Worm (Caenorhabditis elegans) whole organism, young adult: Measurements from ENCODE around the gene nkcc-1.

Experiments used
- B0336.3 ChIP-seq: fragments of 200-800 bp; sonication (Bioruptor generic); IDR thresholded peaks from 2 replicates; pipeline ENCODE4 v1.3.6; 2022; ENCODE audit warnings: missing genetic modification characterization, missing compliant biosample characterization
- C17E4.6 ChIP-seq: fragments of 200-800 bp; sonication (Bioruptor generic); IDR thresholded peaks from 2 replicates; pipeline ENCODE4 v1.3.6; 2022; ENCODE audit warnings: missing genetic modification reagents, missing genetic modification characterization, missing compliant biosample characterization
- F10E7.11 ChIP-seq: sonication (generic microtip); optimal IDR thresholded peaks from 2 replicates; lab custom pipeline; 2017; ENCODE audit warnings: mild to moderate bottlenecking, missing genetic modification characterization, moderate library complexity, missing compliant biosample characterization
- F33H1.4 ChIP-seq: fragments of 200-800 bp; sonication (Bioruptor generic); IDR thresholded peaks from 2 replicates; pipeline ENCODE4 v1.3.6; 2022; ENCODE audit warnings: missing genetic modification reagents, missing genetic modification characterization, missing compliant biosample characterization
- F52B5.7 ChIP-seq: sonication (generic microtip); optimal IDR thresholded peaks from 2 replicates; lab custom pipeline; 2016; ENCODE audit warnings: mild to moderate bottlenecking, missing genetic modification characterization, missing compliant biosample characterization
- F57A8.1 ChIP-seq: fragments of 200-800 bp; sonication (Bioruptor generic); optimal IDR thresholded peaks from 2 replicates; lab custom pipeline; 2018; ENCODE audit warnings: mild to moderate bottlenecking, missing genetic modification characterization, moderate library complexity, missing compliant biosample characterization
- K12H6.12 ChIP-seq: fragments of 200-800 bp; sonication (Bioruptor generic); optimal IDR thresholded peaks from 2 replicates; lab custom pipeline; 2018; ENCODE audit warnings: mild to moderate bottlenecking, missing genetic modification characterization, missing compliant biosample characterization
- T07F8.4 ChIP-seq: sonication (generic microtip); optimal IDR thresholded peaks from 2 replicates; lab custom pipeline; 2016; ENCODE audit warnings: mild to moderate bottlenecking, missing genetic modification characterization, moderate library complexity, missing compliant biosample characterization
- Y67H2A.10 ChIP-seq: fragments of 200-800 bp; sonication (Bioruptor generic); conservative IDR thresholded peaks from 2 replicates; pipeline ENCODE4 v1.3.6; 2022; ENCODE audit warnings: missing genetic modification reagents, missing genetic modification characterization, missing compliant biosample characterization
- Y79H2A.3 ChIP-seq: fragments of 200-800 bp; sonication (Bioruptor generic); conservative IDR thresholded peaks from 2 replicates; pipeline ENCODE4 v1.3.6; 2022; ENCODE audit warnings: missing genetic modification reagents, missing genetic modification characterization, missing compliant biosample characterization
- Y95B8A.8 ChIP-seq: fragments of 200-800 bp; sonication (Bioruptor generic); IDR thresholded peaks from 2 replicates; pipeline ENCODE4 v1.3.6; 2022; ENCODE audit warnings: missing genetic modification reagents, missing genetic modification characterization, missing compliant biosample characterization
- ZK185.1 ChIP-seq: sonication (generic microtip); optimal IDR thresholded peaks from 2 replicates; lab custom pipeline; 2016; ENCODE audit warnings: mild to moderate bottlenecking, missing genetic modification characterization, missing compliant biosample characterization; ENCODE audit not compliant: poor library complexity, severe bottlenecking
- akir-1 ChIP-seq: fragments of 200-800 bp; sonication (Bioruptor generic); optimal IDR thresholded peaks from 2 replicates; lab custom pipeline; 2018; ENCODE audit warnings: mild to moderate bottlenecking, missing genetic modification characterization, moderate library complexity, missing compliant biosample characterization
- ama-1 ChIP-seq, 3 experiments: fragments of 150-350 bp in 1 of 3; sonication (generic microtip) in 2 of 3; optimal IDR thresholded peaks; 2 replicates each; lab custom pipeline; 2014 to 2018; ENCODE audit warnings: missing biosample characterization in 2 of 3, missing genetic modification characterization in 2 of 3, missing genetic modification reagents in 2 of 3
- aptf-2 ChIP-seq: fragments of 200-800 bp; sonication (Bioruptor generic); conservative IDR thresholded peaks from 2 replicates; pipeline ENCODE4 v1.3.6; 2022; ENCODE audit warnings: missing genetic modification reagents, missing genetic modification characterization, missing compliant biosample characterization
- atf-7 ChIP-seq: sonication (generic microtip); optimal IDR thresholded peaks from 2 replicates; lab custom pipeline; 2017; ENCODE audit warnings: mild to moderate bottlenecking, missing genetic modification characterization, missing compliant biosample characterization
- attf-6 ChIP-seq: fragments of 200-800 bp; sonication (Bioruptor generic); IDR thresholded peaks from 2 replicates; pipeline ENCODE4 v1.3.6; 2022; ENCODE audit warnings: missing genetic modification reagents, missing genetic modification characterization, missing compliant biosample characterization
- bed-1 ChIP-seq: fragments of 200-800 bp; sonication (Bioruptor generic); IDR thresholded peaks from 2 replicates; pipeline ENCODE4 v1.3.6; 2022; ENCODE audit warnings: missing genetic modification reagents, missing genetic modification characterization, missing compliant biosample characterization
- bed-2 ChIP-seq: fragments of 200-800 bp; sonication (Bioruptor generic); IDR thresholded peaks from 2 replicates; pipeline ENCODE4 v1.3.6; 2022; ENCODE audit warnings: missing genetic modification reagents, missing genetic modification characterization, missing compliant biosample characterization
- ccch-3 ChIP-seq: fragments of 200-800 bp; sonication (Bioruptor generic); optimal IDR thresholded peaks from 2 replicates; lab custom pipeline; 2018; ENCODE audit warnings: mild to moderate bottlenecking, missing genetic modification characterization, missing compliant biosample characterization
- cebp-1 ChIP-seq, 2 experiments: fragments of 200-800 bp in 1 of 2; sonication (Bioruptor generic) in 1 of 2; sonication (generic microtip) in 1 of 2; IDR thresholded peaks in 1 of 2; optimal IDR thresholded peaks in 1 of 2; 2 replicates each; pipeline versions ENCODE4 v1.3.6 to Lab custom; 2017 to 2022; ENCODE audit warnings: missing compliant biosample characterization in 2 of 2, missing genetic modification characterization in 2 of 2, mild to moderate bottlenecking in 1 of 2, missing genetic modification reagents in 1 of 2, moderate library complexity in 1 of 2
- ceh-100 ChIP-seq: fragments of 200-800 bp; sonication (Bioruptor generic); IDR thresholded peaks from 2 replicates; pipeline ENCODE4 v1.3.6; 2022; ENCODE audit warnings: missing genetic modification reagents, missing genetic modification characterization, missing compliant biosample characterization
- ceh-27 ChIP-seq: fragments of 200-800 bp; sonication (Bioruptor generic); optimal IDR thresholded peaks from 2 replicates; lab custom pipeline; 2018; ENCODE audit warnings: mild to moderate bottlenecking, missing genetic modification characterization, moderate library complexity, missing compliant biosample characterization
- ceh-40 ChIP-seq: fragments of 200-800 bp; sonication (Bioruptor generic); IDR thresholded peaks from 2 replicates; pipeline ENCODE4 v1.3.6; 2022; ENCODE audit warnings: missing genetic modification characterization, missing compliant biosample characterization
- ceh-58 ChIP-seq: fragments of 200-800 bp; sonication (Bioruptor generic); IDR thresholded peaks from 2 replicates; pipeline ENCODE4 v1.3.6; 2022; ENCODE audit warnings: missing genetic modification characterization, missing compliant biosample characterization
- efl-1 ChIP-seq: fragments of 150-350 bp; optimal IDR thresholded peaks from 2 replicates; lab custom pipeline; 2014; ENCODE audit warnings: missing biosample characterization, missing genetic modification reagents, missing genetic modification characterization
- ekl-4 ChIP-seq: fragments of 200-800 bp; sonication (Bioruptor generic); IDR thresholded peaks from 2 replicates; pipeline ENCODE4 v1.3.6; 2022; ENCODE audit warnings: missing genetic modification reagents, missing genetic modification characterization, missing compliant biosample characterization
- him-1 ChIP-seq: sonication (generic microtip); optimal IDR thresholded peaks from 2 replicates; lab custom pipeline; 2016; ENCODE audit warnings: missing genotype, missing genetic modification reagents, missing genetic modification characterization, missing compliant biosample characterization
- hlh-12 ChIP-seq: sonication (generic microtip); optimal IDR thresholded peaks from 2 replicates; lab custom pipeline; 2016; ENCODE audit warnings: missing genetic modification characterization, missing compliant biosample characterization
- hlh-26 ChIP-seq: fragments of 200-800 bp; sonication (Bioruptor generic); conservative IDR thresholded peaks from 2 replicates; pipeline ENCODE4 v1.3.6; 2022; ENCODE audit warnings: missing genetic modification reagents, missing genetic modification characterization, missing compliant biosample characterization
- hmg-1.2 ChIP-seq: fragments of 200-800 bp; sonication (Bioruptor generic); IDR thresholded peaks from 2 replicates; pipeline ENCODE4 v1.3.6; 2022; ENCODE audit warnings: missing genetic modification reagents, missing genetic modification characterization, missing compliant biosample characterization
- lin-26 ChIP-seq: fragments of 200-800 bp; sonication (Bioruptor generic); IDR thresholded peaks from 2 replicates; pipeline ENCODE4 v1.3.6; 2022; ENCODE audit warnings: missing genetic modification reagents, missing genetic modification characterization, missing compliant biosample characterization
- lin-54 ChIP-seq: fragments of 200-800 bp; sonication (Bioruptor generic); optimal IDR thresholded peaks from 2 replicates; lab custom pipeline; 2018; ENCODE audit warnings: mild to moderate bottlenecking, missing genetic modification characterization, missing compliant biosample characterization
- madf-6 ChIP-seq: fragments of 200-800 bp; sonication (Bioruptor generic); IDR thresholded peaks from 2 replicates; pipeline ENCODE4 v1.3.6; 2022; ENCODE audit warnings: missing genetic modification reagents, missing genetic modification characterization, missing compliant biosample characterization
- mxl-1 ChIP-seq: sonication (generic microtip); optimal IDR thresholded peaks from 2 replicates; lab custom pipeline; 2016; ENCODE audit warnings: missing genetic modification characterization, missing compliant biosample characterization
- nfya-1 ChIP-seq: sonication (generic microtip); optimal IDR thresholded peaks from 2 replicates; lab custom pipeline; 2017; ENCODE audit warnings: antibody characterized with exemption, missing compliant biosample characterization, missing genetic modification characterization, borderline replicate concordance; ENCODE audit not compliant: insufficient read depth
- nhr-120 ChIP-seq: fragments of 200-800 bp; sonication (Bioruptor generic); IDR thresholded peaks from 2 replicates; pipeline ENCODE4 v1.3.6; 2022; ENCODE audit warnings: missing genetic modification characterization, missing compliant biosample characterization
- nhr-179 ChIP-seq: sonication (generic microtip); optimal IDR thresholded peaks from 2 replicates; lab custom pipeline; 2016; ENCODE audit warnings: mild to moderate bottlenecking, missing genetic modification characterization, missing compliant biosample characterization
- nhr-27 ChIP-seq: fragments of 200-800 bp; sonication (Bioruptor generic); optimal IDR thresholded peaks from 2 replicates; lab custom pipeline; 2018; ENCODE audit warnings: mild to moderate bottlenecking, missing genetic modification characterization, moderate library complexity, missing compliant biosample characterization
- nhr-80 ChIP-seq: sonication (generic microtip); optimal IDR thresholded peaks from 2 replicates; lab custom pipeline; 2016; ENCODE audit warnings: missing genetic modification characterization, missing compliant biosample characterization
- rec-8 ChIP-seq, 2 experiments: sonication (generic microtip); optimal IDR thresholded peaks; 2 replicates each; lab custom pipeline; 2016; ENCODE audit warnings: mild to moderate bottlenecking in 2 of 2, missing genetic modification characterization in 2 of 2, missing genetic modification reagents in 2 of 2, missing genotype in 2 of 2, missing biosample characterization in 1 of 2, missing compliant biosample characterization in 1 of 2, moderate library complexity in 1 of 2
- snpc-4 ChIP-seq, 5 experiments: fragments of 150-350 bp in 1 of 5; sonication (generic microtip) in 4 of 5; optimal IDR thresholded peaks; 2 replicates each; lab custom pipeline; 2014 to 2018; ENCODE audit warnings: missing genetic modification characterization in 5 of 5, missing biosample characterization in 3 of 5, antibody characterized with exemption in 2 of 5, mild to moderate bottlenecking in 2 of 5, missing compliant biosample characterization in 2 of 5, missing genotype in 2 of 5, moderate library complexity in 2 of 5, missing genetic modification reagents in 1 of 5
- tbp1 ChIP-seq: fragments of 200-800 bp; sonication (Bioruptor generic); optimal IDR thresholded peaks from 2 replicates; lab custom pipeline; 2018; ENCODE audit warnings: mild to moderate bottlenecking, missing genetic modification characterization, missing compliant biosample characterization
- unc-62 ChIP-seq: fragments of 150-350 bp; optimal IDR thresholded peaks from 2 replicates; lab custom pipeline; 2014; ENCODE audit warnings: missing biosample characterization, missing genetic modification reagents, missing genetic modification characterization
- xnd-1 ChIP-seq: sonication (generic microtip); optimal IDR thresholded peaks from 2 replicates; lab custom pipeline; 2016; ENCODE audit warnings: missing genotype, missing genetic modification reagents, missing genetic modification characterization, missing compliant biosample characterization
- zim-3 ChIP-seq: sonication (generic microtip); optimal IDR thresholded peaks from 2 replicates; lab custom pipeline; 2017; ENCODE audit warnings: mild to moderate bottlenecking, missing genetic modification characterization, moderate library complexity, missing compliant biosample characterization
- ztf-26 ChIP-seq: sonication (generic microtip); optimal IDR thresholded peaks from 2 replicates; lab custom pipeline; 2017; ENCODE audit warnings: missing genetic modification characterization, missing compliant biosample characterization
- ztf-28 ChIP-seq: fragments of 200-800 bp; sonication (Bioruptor generic); IDR thresholded peaks from 2 replicates; pipeline ENCODE4 v1.3.6; 2022; ENCODE audit warnings: missing genetic modification reagents, missing genetic modification characterization, missing compliant biosample characterization

nkcc-1 gene

ce11 chrIV:14070992-14071289, 52.9 kb downstream of the nkcc-1 start (continued):
- TF ChIP-seq tbp1 (peak; percentile 75), hmg-1.2 (peak; percentile 71), xnd-1 (tag; lab: Kevin White, UChicago) (peak; percentile 53), rec-8 (tag; optimal IDR thresholded peaks at IDR 0.05; lab: Kevin White, UChicago) (no peak), bed-1 (GFP tag; lab: Robert Waterston, UW) (no peak), ceh-58 (GFP tag; lab: Robert Waterston, UW) (no peak), T07F8.4 (no peak), C17E4.6 (GFP tag; lab: Robert Waterston, UW) (peak; percentile 68; the same call in 1 of the 2 replicates), cebp-1 (GFP tag; IDR thresholded peaks at IDR 0.05; lab: Robert Waterston, UW) (no peak), cebp-1 (tag; optimal IDR thresholded peaks at IDR 0.05; lab: Kevin White, UChicago) (no peak), atf-7 (tag; lab: Kevin White, UChicago) (no peak), ceh-40 (no peak), ekl-4 (GFP tag; lab: Robert Waterston, UW) (peak; percentile 91), F57A8.1 (GFP tag; lab: Kevin White, UChicago) (no peak), nhr-80 (tag; lab: Kevin White, UChicago) (peak; percentile 17), ztf-26 (no peak), lin-54 (peak; percentile 87), B0336.3 (GFP tag; lab: Robert Waterston, UW) (peak; percentile 86), ceh-27 (GFP tag; lab: Kevin White, UChicago) (peak; percentile 33), nhr-120 (GFP tag; lab: Robert Waterston, UW) (no peak), madf-6 (peak; percentile 89), ZK185.1 (tag; lab: Kevin White, UChicago) (peak; percentile 68), ztf-28 (GFP tag; lab: Robert Waterston, UW) (0 out of 2 replicates have a peak, but pooled peaks have one; percentile 47), F33H1.4 (peak; percentile 98), attf-6 (peak; percentile 93), K12H6.12 (tag; lab: Kevin White, UChicago) (peak; percentile 53), unc-62 (GFP tag; lab: Kevin White, UChicago) (no peak), Y95B8A.8 (GFP tag; lab: Robert Waterston, UW) (peak; percentile 66; the same call in 1 of the 2 replicates), F52B5.7 (no peak), bed-2 (no peak), efl-1 (GFP tag; lab: Kevin White, UChicago) (peak; percentile 79), nhr-27 (tag; lab: Kevin White, UChicago) (peak; percentile 12), hlh-12 (tag; lab: Kevin White, UChicago) (no peak), nfya-1 (tag; lab: Kevin White, UChicago) (no peak), Y67H2A.10 (peak; percentile 16; the same call in 1 of the 2 replicates), aptf-2 (GFP tag; lab: Robert Waterston, UW) (0 out of 2 replicates have a peak, but pooled peaks have one; percentile 18), snpc-4 (GFP tag; optimal IDR thresholded peaks at IDR 0.05; lab: Kevin White, UChicago) (peak; percentile 89), snpc-4 (tag; optimal IDR thresholded peaks at IDR 0.05; lab: Kevin White, UChicago) (peak; percentile 74 to 95 (median 92)), lin-26 (GFP tag; lab: Robert Waterston, UW) (no peak), zim-3 (no peak), ccch-3 (GFP tag; lab: Kevin White, UChicago) (no peak), ama-1 (optimal IDR thresholded peaks at IDR 0.05; lab: Kevin White, UChicago) (no peak), ama-1 (GFP tag; optimal IDR thresholded peaks at IDR 0.05; lab: Kevin White, UChicago) (no peak), F10E7.11 (tag; lab: Kevin White, UChicago) (no peak), ceh-100 (peak; percentile 39), Y79H2A.3 (GFP tag; lab: Robert Waterston, UW) (0 out of 2 replicates have a peak, but pooled peaks have one; percentile 51), hlh-26 (no peak), nhr-179 (no peak), him-1 (peak; percentile 28), mxl-1 (tag; lab: Kevin White, UChicago) (no peak), akir-1 (no peak)
